Worm (Caenorhabditis elegans): ENCODE measurements around the gene ZK1248.11.

ZK1248.11 gene

DNA sequence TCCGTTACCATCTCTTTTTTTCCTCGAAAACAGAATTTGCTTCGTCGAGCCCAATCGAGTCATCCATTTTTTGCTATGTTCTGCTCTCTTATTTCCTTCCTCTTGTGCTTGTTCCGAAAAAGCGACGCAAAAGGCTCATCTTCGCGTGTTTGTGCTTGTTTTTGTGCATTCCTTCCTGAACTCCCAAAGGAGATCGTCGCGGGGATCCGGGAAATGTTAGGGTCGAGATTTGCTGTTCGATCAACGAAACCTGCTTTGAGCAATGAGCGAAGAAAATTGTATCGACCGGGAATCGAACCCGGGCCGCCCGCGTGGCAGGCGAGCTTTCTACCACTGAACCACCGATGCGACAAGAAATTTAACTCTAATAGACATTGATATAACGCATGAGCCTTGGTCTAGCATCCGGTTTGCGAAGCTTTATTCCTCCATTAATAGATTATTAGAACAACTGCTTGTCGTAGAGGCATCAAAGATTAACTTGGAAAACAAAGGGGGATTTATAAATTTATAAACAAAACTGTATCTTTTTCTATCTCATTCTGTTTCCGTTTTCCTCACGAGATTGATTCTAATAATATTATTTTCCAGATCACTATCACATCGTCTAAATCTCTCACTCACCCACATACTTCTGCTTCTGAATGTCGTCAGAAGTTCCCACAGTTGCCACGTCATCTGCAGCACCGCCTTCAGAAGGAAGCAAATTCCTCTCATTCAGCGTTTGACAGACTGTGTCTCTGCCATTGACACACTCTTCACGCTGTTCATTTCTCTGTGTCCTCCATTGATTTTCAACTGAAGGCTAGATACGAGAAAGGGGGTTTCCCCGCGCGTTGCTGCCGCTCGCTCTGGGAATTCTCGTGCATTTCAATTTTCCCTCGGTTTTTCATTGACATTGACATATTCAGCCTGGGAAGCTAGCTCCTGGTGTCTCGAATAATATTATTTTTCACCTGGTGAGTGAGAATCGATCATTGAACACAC lies 46.2 kb downstream of the ZK1248.11 start, which contains the start of gene K05F1.6 (continued):
- TF ChIP-seq nhr-71 (tag; optimal IDR thresholded peaks at IDR 0.05) = peak; percentile 78
- TF ChIP-seq ztf-4 (tag; optimal IDR thresholded peaks at IDR 0.05) = peak; percentile 15
- no peak for TF ChIP-seq egl-27 (tag; optimal IDR thresholded peaks at IDR 0.05)
- TF ChIP-seq mef-2 (tag; optimal IDR thresholded peaks at IDR 0.05) = no peak
- TF ChIP-seq ces-1 (GFP tag; optimal IDR thresholded peaks at IDR 0.05) = no peak
- no peak for TF ChIP-seq blmp-1 (tag; optimal IDR thresholded peaks at IDR 0.05)
- peak; percentile 59 for TF ChIP-seq C16A3.4 (tag; optimal IDR thresholded peaks at IDR 0.05)
- peak; percentile 20 for TF ChIP-seq nhr-76 (tag; optimal IDR thresholded peaks at IDR 0.05)
- no peak for TF ChIP-seq zag-1 (tag; optimal IDR thresholded peaks at IDR 0.05)
- no peak for TF ChIP-seq tlp-1 (tag; optimal IDR thresholded peaks at IDR 0.05)
- no peak for TF ChIP-seq elt-3 (tag; optimal IDR thresholded peaks at IDR 0.05)
- TF ChIP-seq lin-14 (GFP tag; optimal IDR thresholded peaks at IDR 0.05) = peak; percentile 56
- peak; percentile 19 for TF ChIP-seq ceh-8 (GFP tag; optimal IDR thresholded peaks at IDR 0.05)
- peak; percentile 52 for TF ChIP-seq unc-130 (tag; optimal IDR thresholded peaks at IDR 0.05)
- peak; percentile 40 to 69 for TF ChIP-seq efl-1 (optimal IDR thresholded peaks at IDR 0.05)
- TF ChIP-seq efl-1 (GFP tag; optimal IDR thresholded peaks at IDR 0.05 in 1 of 2) = peak in 1 of 2 experiments; percentile 94
- TF ChIP-seq nhr-85 (tag) = peak; percentile 53
- peak; percentile 9 for TF ChIP-seq unc-86 (tag; optimal IDR thresholded peaks at IDR 0.05)
- TF ChIP-seq lin-35 (GFP tag; optimal IDR thresholded peaks at IDR 0.05) = peak; percentile 6 to 44
- peak; percentile 6 for TF ChIP-seq sup-37 (GFP tag; optimal IDR thresholded peaks at IDR 0.05)
- TF ChIP-seq mep-1 (tag; optimal IDR thresholded peaks at IDR 0.05) = peak; percentile 52
- peak in 1 of 2 experiments; percentile 52 for TF ChIP-seq lsy-2 (tag; optimal IDR thresholded peaks at IDR 0.05)
- TF ChIP-seq pqm-1 (tag; optimal IDR thresholded peaks at IDR 0.05) = no peak
- peak; percentile 39 for TF ChIP-seq xbp-1 (tag; optimal IDR thresholded peaks at IDR 0.05)
- peak; percentile 19 for TF ChIP-seq zip-4 (GFP tag; optimal IDR thresholded peaks at IDR 0.05)
- TF ChIP-seq snu-23 (GFP tag; optimal IDR thresholded peaks at IDR 0.05) = peak; percentile 20
- TF ChIP-seq lin-39 (tag; optimal IDR thresholded peaks at IDR 0.05) = no peak
- no peak for TF ChIP-seq sptf-1 (tag; optimal IDR thresholded peaks at IDR 0.05)
- no peak for TF ChIP-seq hlh-4 (tag; optimal IDR thresholded peaks at IDR 0.05)
- TF ChIP-seq mdl-1 (tag; optimal IDR thresholded peaks at IDR 0.05) = peak in 1 of 2 experiments; percentile 58
- TF ChIP-seq fos-1 (tag; optimal IDR thresholded peaks at IDR 0.05) = peak; percentile 29
- no peak for TF ChIP-seq aly-2 (tag; optimal IDR thresholded peaks at IDR 0.05)
- TF ChIP-seq skn-1 (tag; optimal IDR thresholded peaks at IDR 0.05) = peak; percentile 11
- TF ChIP-seq fkh-4 (tag; optimal IDR thresholded peaks at IDR 0.05; ENCODE audit: borderline replicate concordance) = no peak
- 0 out of 2 replicates have a peak, but pooled peaks have one; percentile 45 for TF ChIP-seq grh-1 (GFP tag; IDR thresholded peaks at IDR 0.05)
- no peak for TF ChIP-seq snpc-4 (tag; optimal IDR thresholded peaks at IDR 0.05)
- TF ChIP-seq swsn-7 (tag; optimal IDR thresholded peaks at IDR 0.05) = peak; percentile 42
- TF ChIP-seq isw-1 (GFP tag; IDR thresholded peaks at IDR 0.05) = 0 out of 2 replicates have a peak, but pooled peaks have one; percentile 1
- peak; percentile 72 for TF ChIP-seq nhr-19 (GFP tag; conservative IDR thresholded peaks at IDR 0.05)
- no peak for TF ChIP-seq unc-30 (tag; optimal IDR thresholded peaks at IDR 0.05)
- no peak for TF ChIP-seq nhr-28 (tag; optimal IDR thresholded peaks at IDR 0.05)
- no peak for TF ChIP-seq mab-9 (GFP tag; IDR thresholded peaks at IDR 0.05)
- no peak for TF ChIP-seq irx-1 (tag; optimal IDR thresholded peaks at IDR 0.05)
- no peak for TF ChIP-seq F16B12.6 (tag; optimal IDR thresholded peaks at IDR 0.05)

All from whole organism, L1 larva.